In genomic region chrIV:13125999-13126398, ce11 we compare ENCODE assay signal across 6 worm cellular contexts.
TF ChIP-seq lines count a peak whose summit lies in the region.

No protein-coding gene starts in this region.

TF ChIP-seq in whole organism, L1 larva, 84 proteins besides CTCF, POLR2A, EP300 and RAD21:
- peak; percentile 66 for TF ChIP-seq lin-14 (GFP tag; optimal IDR thresholded peaks at IDR 0.05; lab: Kevin White, UChicago)
- TF ChIP-seq skn-1 (tag; optimal IDR thresholded peaks at IDR 0.05; lab: Kevin White, UChicago), result no peak
- peak; percentile 48 for TF ChIP-seq pag-3 (tag; optimal IDR thresholded peaks at IDR 0.05; lab: Kevin White, UChicago; ENCODE audit: borderline replicate concordance, insufficient read depth)
TF ChIP-seq in whole organism, L1 larva: peak in this region for 2.

TF ChIP-seq in whole organism, L2 larva, 48 proteins besides CTCF, POLR2A, EP300 and RAD21:
- TF ChIP-seq aly-2 (tag; optimal IDR thresholded peaks at IDR 0.05; lab: Kevin White, UChicago) (no peak), unc-62 (GFP tag; optimal IDR thresholded peaks at IDR 0.05; lab: Kevin White, UChicago) (no peak), nhr-12 (tag; optimal IDR thresholded peaks at IDR 0.05; lab: Kevin White, UChicago) (no peak), fos-1 (tag; optimal IDR thresholded peaks at IDR 0.05; lab: Kevin White, UChicago) (no peak), F13H6.1 (tag; optimal IDR thresholded peaks at IDR 0.05; lab: Kevin White, UChicago) (peak; percentile 34), R02D3.7 (tag; optimal IDR thresholded peaks at IDR 0.05; lab: Kevin White, UChicago) (no peak), alr-1 (tag; optimal IDR thresholded peaks at IDR 0.05; lab: Kevin White, UChicago) (no peak), ztf-11 (tag; optimal IDR thresholded peaks at IDR 0.05; lab: Kevin White, UChicago) (no peak), nhr-237 (tag; optimal IDR thresholded peaks at IDR 0.05; lab: Kevin White, UChicago) (no peak), skn-1 (tag; optimal IDR thresholded peaks at IDR 0.05; lab: Kevin White, UChicago) (no peak), crh-2 (tag; optimal IDR thresholded peaks at IDR 0.05; lab: Kevin White, UChicago) (no peak), nhr-129 (tag; optimal IDR thresholded peaks at IDR 0.05; lab: Kevin White, UChicago) (peak; percentile 1), snpc-4 (tag; optimal IDR thresholded peaks at IDR 0.05; lab: Kevin White, UChicago) (no peak), nhr-25 (tag; optimal IDR thresholded peaks at IDR 0.05; lab: Kevin White, UChicago) (no peak)

TF ChIP-seq in whole organism, L4 larva, 104 proteins besides CTCF, POLR2A, EP300 and RAD21:
- TF ChIP-seq nhr-6 (tag; optimal IDR thresholded peaks at IDR 0.05; lab: Kevin White, UChicago), result no peak
- no peak for TF ChIP-seq ceh-20 (GFP tag; IDR thresholded peaks at IDR 0.05; lab: Robert Waterston, UW)
- TF ChIP-seq daf-19 (GFP tag; conservative IDR thresholded peaks at IDR 0.05; lab: Robert Waterston, UW), result no peak
- peak; percentile 10 for TF ChIP-seq nhr-11 (tag; optimal IDR thresholded peaks at IDR 0.05; lab: Kevin White, UChicago)
- no peak for TF ChIP-seq snpc-1.2 (GFP tag; IDR thresholded peaks at IDR 0.05; lab: Robert Waterston, UW)
- TF ChIP-seq vab-7 (GFP tag; IDR thresholded peaks at IDR 0.05; lab: Robert Waterston, UW), result no peak
- TF ChIP-seq ZK337.2 (GFP tag; IDR thresholded peaks at IDR 0.05; lab: Robert Waterston, UW), result no peak
- TF ChIP-seq hlh-30 (tag; optimal IDR thresholded peaks at IDR 0.05; lab: Kevin White, UChicago; ENCODE audit: insufficient read depth), result no peak
- TF ChIP-seq F37D6.2 (tag; optimal IDR thresholded peaks at IDR 0.05; lab: Kevin White, UChicago), result no peak
- TF ChIP-seq ZK546.5 (tag; optimal IDR thresholded peaks at IDR 0.05; lab: Kevin White, UChicago), result no peak
- TF ChIP-seq lin-39 (tag; optimal IDR thresholded peaks at IDR 0.05; lab: Kevin White, UChicago), result no peak
- TF ChIP-seq hlh-11 (tag; optimal IDR thresholded peaks at IDR 0.05; lab: Kevin White, UChicago), result peak; percentile 2
- TF ChIP-seq T20F7.1 (GFP tag; optimal IDR thresholded peaks at IDR 0.05; lab: Kevin White, UChicago), result no peak
- TF ChIP-seq lir-3 (tag; optimal IDR thresholded peaks at IDR 0.05; lab: Kevin White, UChicago), result no peak

TF ChIP-seq in whole organism, late embryonic, 69 proteins besides CTCF, POLR2A, EP300 and RAD21:
- TF ChIP-seq nfya-1 (tag; optimal IDR thresholded peaks at IDR 0.05; lab: Kevin White, UChicago) (peak; percentile 7), ceh-18 (tag; optimal IDR thresholded peaks at IDR 0.05; lab: Kevin White, UChicago) (peak; percentile 14), ceh-22 (tag; optimal IDR thresholded peaks at IDR 0.05; lab: Kevin White, UChicago) (no peak), eyg-1 (tag; optimal IDR thresholded peaks at IDR 0.05; lab: Kevin White, UChicago) (no peak), madf-2 (tag; optimal IDR thresholded peaks at IDR 0.05; lab: Kevin White, UChicago) (no peak), rnt-1 (tag; optimal IDR thresholded peaks at IDR 0.05; lab: Kevin White, UChicago) (peak; percentile 51), ceh-34 (tag; optimal IDR thresholded peaks at IDR 0.05; lab: Kevin White, UChicago) (peak; percentile 2)

TF ChIP-seq in whole organism, mixed stage, embryonic, 35 proteins besides CTCF, POLR2A, EP300 and RAD21:
- TF ChIP-seq zip-8 (tag; optimal IDR thresholded peaks at IDR 0.05; lab: Kevin White, UChicago) (no peak), hlh-1 (tag; optimal IDR thresholded peaks at IDR 0.05; lab: Kevin White, UChicago) (peak; percentile 92), mab-5 (tag; optimal IDR thresholded peaks at IDR 0.05; lab: Kevin White, UChicago) (no peak), ztf-11 (tag; optimal IDR thresholded peaks at IDR 0.05; lab: Kevin White, UChicago) (no peak), nhr-76 (tag; optimal IDR thresholded peaks at IDR 0.05; lab: Kevin White, UChicago) (no peak), lin-13 (tag; optimal IDR thresholded peaks at IDR 0.05; lab: Kevin White, UChicago) (no peak), M03D4.4 (tag; optimal IDR thresholded peaks at IDR 0.05; lab: Kevin White, UChicago) (no peak), ceh-83 (GFP tag; optimal IDR thresholded peaks at IDR 0.05; lab: Kevin White, UChicago) (no peak), unc-62 (GFP tag; optimal IDR thresholded peaks at IDR 0.05; lab: Kevin White, UChicago) (peak; percentile 17), pha-4 (tag; optimal IDR thresholded peaks at IDR 0.05; lab: Kevin White, UChicago) (no peak)

TF ChIP-seq in whole organism, young adult, 124 proteins besides CTCF, POLR2A, EP300 and RAD21:
- TF ChIP-seq cebp-2 (GFP tag; IDR thresholded peaks at IDR 0.05; lab: Robert Waterston, UW) (0 out of 2 replicates have a peak, but pooled peaks have one; percentile 41), zfh-2 (GFP tag; conservative IDR thresholded peaks at IDR 0.05; lab: Robert Waterston, UW) (0 out of 2 replicates have a peak, but pooled peaks have one; percentile 15), lsl-1 (GFP tag; optimal IDR thresholded peaks at IDR 0.05; lab: Kevin White, UChicago) (no peak)
